Fruit fly (Drosophila melanogaster): ENCODE results near the gene IPIP.

- TF ChIP-seq CG32006 (GFP tag; optimal IDR thresholded peaks at IDR 0.05) (no peak), CG8119 (GFP tag; IDR thresholded peaks at IDR 0.05) (no peak), vri (GFP tag; optimal IDR thresholded peaks at IDR 0.05) (no peak), Hr39 (GFP tag; optimal IDR thresholded peaks at IDR 0.05) (no peak), CG6163 (GFP tag; IDR thresholded peaks at IDR 0.05) (no peak), esn (GFP tag; optimal IDR thresholded peaks at IDR 0.05) (no peak), fd59A (GFP tag; optimal IDR thresholded peaks at IDR 0.05) (no peak), CG10669 (GFP tag; optimal IDR thresholded peaks at IDR 0.05) (no peak), Ets96B (tag; optimal IDR thresholded peaks at IDR 0.05) (no peak), Smox (GFP tag; optimal IDR thresholded peaks at IDR 0.05) (no peak), acj6 (GFP tag; optimal IDR thresholded peaks at IDR 0.05) (no peak), CG6808 (GFP tag; optimal IDR thresholded peaks at IDR 0.05) (no peak), cyc (GFP tag; optimal IDR thresholded peaks at IDR 0.05) (no peak), Sox14 (GFP tag; optimal IDR thresholded peaks at IDR 0.05) (no peak)
Observed at dm6 chr2L:6076829-6077364, 29.1 kb downstream of the IPIP start.
